Worm (Caenorhabditis elegans) whole organism, L2 larva: ENCODE data around the gene EGAP2.1.
A peak's percentile ranks its signal among the peaks of the same experiment; 100 is the strongest.

Source experiments
- C34F6.9 ChIP-seq: fragments of 150-350 bp; optimal IDR thresholded peaks from 2 replicates; lab custom pipeline; 2014; ENCODE audit warnings: missing biosample characterization, missing genetic modification characterization
- ZK546.5 ChIP-seq: sonication (generic microtip); optimal IDR thresholded peaks from 2 replicates; lab custom pipeline; 2017; ENCODE audit warnings: missing biosample characterization, missing genetic modification characterization
- ama-1 ChIP-seq: fragments of 150-350 bp; optimal IDR thresholded peaks from 2 replicates; lab custom pipeline; 2018; ENCODE audit warnings: inconsistent platforms
- mab-5 ChIP-seq: fragments of 150-350 bp; optimal IDR thresholded peaks from 2 replicates; lab custom pipeline; 2014; ENCODE audit warnings: missing biosample characterization, missing genetic modification characterization
- nhr-12 ChIP-seq: fragments of 150-350 bp; optimal IDR thresholded peaks from 2 replicates; lab custom pipeline; 2014; ENCODE audit warnings: missing biosample characterization, missing genetic modification characterization
- unc-62 ChIP-seq: fragments of 150-350 bp; optimal IDR thresholded peaks from 2 replicates; lab custom pipeline; 2014; ENCODE audit warnings: missing biosample characterization, missing genetic modification reagents, missing genetic modification characterization

ce11 chrII:5227768-5228167, 3.4 kb upstream of the EGAP2.1 start:
- TF ChIP-seq unc-62 (GFP tag; lab: Kevin White, UChicago) (no peak), C34F6.9 (tag; lab: Kevin White, UChicago) (peak; percentile 32), ama-1 (lab: Kevin White, UChicago) (no peak), nhr-12 (tag; lab: Kevin White, UChicago) (no peak), ZK546.5 (tag; lab: Kevin White, UChicago) (no peak), mab-5 (tag; lab: Kevin White, UChicago) (no peak)
